Worm (Caenorhabditis elegans): ENCODE results near the gene F58A6.1.

F58A6.1 gene

DNA sequence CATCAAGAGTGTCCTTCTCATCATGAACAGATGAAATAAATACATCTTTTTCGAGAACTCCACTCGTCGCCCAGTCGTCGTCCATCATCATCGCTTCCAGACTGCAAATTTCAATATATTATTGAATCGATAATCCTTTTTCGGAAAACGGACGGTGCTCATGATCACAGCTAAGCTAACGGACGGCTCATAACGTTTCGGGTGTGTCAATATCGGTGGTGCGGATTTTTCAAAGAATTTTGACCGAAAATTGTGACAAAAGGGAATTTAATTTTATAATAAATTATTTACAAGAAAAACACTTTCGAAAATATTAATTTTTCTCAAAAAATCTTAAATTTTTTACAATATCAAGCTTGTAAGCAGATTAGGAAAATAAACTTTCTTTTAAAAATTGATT, 44.8 kb downstream of the F58A6.1 start, which contains the start of gene crh-2:
crh-2 (minus strand) TSS at position 101 of the 400 bp plus-strand sequence.
- TF ChIP-seq mls-2 (tag; optimal IDR thresholded peaks at IDR 0.05) (no peak), mab-5 (tag; optimal IDR thresholded peaks at IDR 0.05) (no peak)

DNA sequence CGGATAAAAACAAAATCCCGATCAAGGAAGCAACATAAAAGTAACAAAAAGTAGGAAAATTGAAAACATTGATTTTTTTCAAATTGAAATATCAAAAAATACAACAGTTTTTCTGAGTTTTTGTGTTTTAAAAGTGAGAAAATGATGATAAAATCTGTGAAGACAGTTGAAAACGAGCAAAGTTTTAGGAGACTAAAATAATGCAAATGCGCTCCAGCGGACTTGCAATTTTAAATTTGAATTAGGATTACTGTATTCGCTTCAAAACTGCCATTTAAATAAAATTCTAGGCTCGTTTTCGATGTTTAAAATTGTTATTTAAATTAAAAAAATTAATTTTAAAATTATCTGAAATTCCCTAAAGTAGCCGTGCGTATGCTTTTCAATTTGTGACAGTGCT, 45.2 kb downstream of the F58A6.1 start:
- TF ChIP-seq flh-1 (GFP tag; optimal IDR thresholded peaks at IDR 0.05) (no peak), elt-1 (tag; optimal IDR thresholded peaks at IDR 0.05; ENCODE audit: borderline replicate concordance, insufficient read depth) (no peak), mep-1 (tag; optimal IDR thresholded peaks at IDR 0.05) (no peak), sptf-1 (tag; optimal IDR thresholded peaks at IDR 0.05) (no peak), elt-3 (tag; optimal IDR thresholded peaks at IDR 0.05) (no peak), drap-1 (GFP tag; optimal IDR thresholded peaks at IDR 0.05) (no peak), hlh-1 (tag; optimal IDR thresholded peaks at IDR 0.05) (no peak), blmp-1 (tag; optimal IDR thresholded peaks at IDR 0.05) (no peak), ceh-39 (tag; optimal IDR thresholded peaks at IDR 0.05) (no peak), zip-8 (tag; optimal IDR thresholded peaks at IDR 0.05) (no peak), ham-2 (GFP tag; optimal IDR thresholded peaks at IDR 0.05) (no peak), bed-3 (GFP tag; optimal IDR thresholded peaks at IDR 0.05) (no peak), unc-39 (tag; optimal IDR thresholded peaks at IDR 0.05) (no peak)

- no peak for TF ChIP-seq ceh-83 (GFP tag; optimal IDR thresholded peaks at IDR 0.05)
- TF ChIP-seq drap-1 (GFP tag; optimal IDR thresholded peaks at IDR 0.05) = no peak
- TF ChIP-seq blmp-1 (tag; optimal IDR thresholded peaks at IDR 0.05) = no peak
- TF ChIP-seq mab-5 (tag; optimal IDR thresholded peaks at IDR 0.05) = no peak
- TF ChIP-seq nhr-2 (tag; optimal IDR thresholded peaks at IDR 0.05) = no peak
- TF ChIP-seq nhr-76 (tag; optimal IDR thresholded peaks at IDR 0.05) = no peak
- no peak for TF ChIP-seq hlh-1 (tag; optimal IDR thresholded peaks at IDR 0.05)
- no peak for TF ChIP-seq sem-2 (GFP tag; optimal IDR thresholded peaks at IDR 0.05)
- no peak for TF ChIP-seq mls-2 (tag; optimal IDR thresholded peaks at IDR 0.05)
- no peak for TF ChIP-seq elt-1 (tag; optimal IDR thresholded peaks at IDR 0.05; ENCODE audit: borderline replicate concordance, insufficient read depth)
- TF ChIP-seq lin-13 (tag; optimal IDR thresholded peaks at IDR 0.05) = no peak
- no peak for TF ChIP-seq tbx-8 (GFP tag; optimal IDR thresholded peaks at IDR 0.05)
- no peak for TF ChIP-seq lin-32 (GFP tag; optimal IDR thresholded peaks at IDR 0.05)
- TF ChIP-seq ztf-11 (tag; optimal IDR thresholded peaks at IDR 0.05) = no peak
These were observed 49.0 kb downstream of the F58A6.1 start for ce11 chrII:5191766-5192165.
